Worm (Caenorhabditis elegans) whole organism, young adult: ENCODE data around the gene C38C6.3.

Experiments
- F52B5.7 ChIP-seq: sonication (generic microtip); optimal IDR thresholded peaks from 2 replicates; lab custom pipeline; 2016; ENCODE audit warnings: mild to moderate bottlenecking, missing genetic modification characterization, missing compliant biosample characterization
- ama-1 ChIP-seq, 3 experiments: fragments of 150-350 bp in 1 of 3; sonication (generic microtip) in 2 of 3; optimal IDR thresholded peaks; 2 replicates each; lab custom pipeline; 2014 to 2018; ENCODE audit warnings: missing biosample characterization in 2 of 3, missing genetic modification characterization in 2 of 3, missing genetic modification reagents in 2 of 3

DNA sequence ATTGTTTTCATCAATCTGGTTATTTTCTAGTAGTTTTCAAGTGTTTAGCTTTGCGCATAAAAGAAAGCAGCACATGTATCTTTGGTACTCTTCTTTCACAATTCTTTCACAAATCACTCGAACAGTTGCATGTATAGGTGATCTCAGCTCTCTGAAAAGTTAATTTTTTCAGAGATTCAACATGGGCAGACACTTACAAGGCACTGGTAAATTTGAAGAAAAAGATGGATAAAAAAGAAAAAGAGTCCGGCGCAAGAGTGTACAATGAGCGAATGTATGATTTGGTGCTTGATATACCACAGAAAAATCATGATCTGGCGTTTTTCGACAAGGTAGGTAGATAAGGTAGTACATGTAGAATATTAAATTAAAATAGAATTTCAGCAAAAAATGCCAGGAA is 14.8 kb upstream of the C38C6.3 start:
- no peak for TF ChIP-seq F52B5.7 (tag; lab: Kevin White, UChicago)
- no peak for TF ChIP-seq ama-1 (optimal IDR thresholded peaks at IDR 0.05; lab: Kevin White, UChicago)
- TF ChIP-seq ama-1 (GFP tag; optimal IDR thresholded peaks at IDR 0.05; lab: Kevin White, UChicago) = no peak
